Fruit fly (Drosophila melanogaster) whole organism, prepupa: ENCODE measurements around the gene Crtc.

ENCODE experiments used
- Blimp-1 ChIP-seq: fragments of 200-800 bp; sonication (Bioruptor generic); optimal IDR thresholded peaks from 3 replicates; lab custom pipeline; 2017; ENCODE audit warnings: missing biosample characterization, missing genetic modification characterization, mild to moderate bottlenecking, moderate library complexity, missing genetic modification reagents
- CG10669 ChIP-seq: fragments of 200-800 bp; sonication (Bioruptor generic); optimal IDR thresholded peaks from 3 replicates; lab custom pipeline; 2018; ENCODE audit warnings: missing biosample characterization, mild to moderate bottlenecking, missing genetic modification characterization, moderate library complexity
- CG11294 ChIP-seq: fragments of 200-800 bp; sonication (Bioruptor generic); IDR thresholded peaks from 2 replicates; pipeline ENCODE4 v1.3.6; 2022; ENCODE audit warnings: missing biosample characterization, missing genetic modification characterization
- CG15336 ChIP-seq: fragments of 200-800 bp; sonication (Bioruptor generic); IDR thresholded peaks from 2 replicates; pipeline ENCODE4 v1.3.6; 2022; ENCODE audit warnings: missing biosample characterization, missing genetic modification characterization
- CG1621 ChIP-seq: fragments of 200-800 bp; sonication (Bioruptor generic); optimal IDR thresholded peaks from 3 replicates; lab custom pipeline; 2018; ENCODE audit warnings: missing biosample characterization, mild to moderate bottlenecking, missing genetic modification characterization
- CG16779 ChIP-seq: fragments of 200-800 bp; sonication (Bioruptor generic); optimal IDR thresholded peaks from 3 replicates; lab custom pipeline; 2017; ENCODE audit warnings: missing biosample characterization, mild to moderate bottlenecking, missing genetic modification characterization
- CG31627 ChIP-seq: fragments of 200-800 bp; sonication (Bioruptor generic); optimal IDR thresholded peaks from 3 replicates; lab custom pipeline; 2016; ENCODE audit warnings: missing biosample characterization, missing genetic modification characterization
- CG32006 ChIP-seq: fragments of 200-800 bp; sonication (Bioruptor generic); optimal IDR thresholded peaks from 3 replicates; lab custom pipeline; 2017; ENCODE audit warnings: missing biosample characterization, mild to moderate bottlenecking, missing genetic modification characterization
- CG34406 ChIP-seq: fragments of 200-800 bp; sonication (Bioruptor generic); optimal IDR thresholded peaks from 3 replicates; lab custom pipeline; 2016; ENCODE audit warnings: missing biosample characterization, missing genetic modification characterization
- CG4318 ChIP-seq: fragments of 200-800 bp; sonication (Bioruptor generic); optimal IDR thresholded peaks from 3 replicates; lab custom pipeline; 2017; ENCODE audit warnings: missing biosample characterization, mild to moderate bottlenecking, missing genetic modification characterization
- CG6163 ChIP-seq: fragments of 200-800 bp; sonication (Bioruptor generic); IDR thresholded peaks from 3 replicates; pipeline ENCODE4 v1.3.6; 2022; ENCODE audit warnings: missing biosample characterization, missing genetic modification characterization
- CG7368 ChIP-seq: fragments of 200-800 bp; sonication (Bioruptor generic); optimal IDR thresholded peaks from 3 replicates; lab custom pipeline; 2016; ENCODE audit warnings: missing biosample characterization, missing genetic modification characterization
- CG8119 ChIP-seq: fragments of 200-800 bp; sonication (Bioruptor generic); IDR thresholded peaks from 3 replicates; pipeline ENCODE4 v1.3.6; 2022; ENCODE audit warnings: missing biosample characterization, missing genetic modification characterization
- CG8319 ChIP-seq: fragments of 200-800 bp; sonication (Bioruptor generic); optimal IDR thresholded peaks from 3 replicates; lab custom pipeline; 2016; ENCODE audit warnings: missing biosample characterization, missing genetic modification characterization
- CG9139 ChIP-seq: fragments of 200-800 bp; sonication (Bioruptor generic); optimal IDR thresholded peaks from 3 replicates; lab custom pipeline; 2017; ENCODE audit warnings: missing biosample characterization, mild to moderate bottlenecking, missing genetic modification characterization
- Eip75B ChIP-seq: fragments of 200-800 bp; sonication (Bioruptor generic); optimal IDR thresholded peaks from 3 replicates; lab custom pipeline; 2016; ENCODE audit warnings: missing biosample characterization, missing genetic modification characterization
- Eip78C ChIP-seq: fragments of 200-800 bp; sonication (Bioruptor generic); peaks from one replicate; lab custom pipeline; 2016; ENCODE audit warnings: missing biosample characterization, missing genetic modification characterization
- Eip93F ChIP-seq: fragments of 200-800 bp; sonication (Bioruptor generic); optimal IDR thresholded peaks from 2 replicates; lab custom pipeline; 2016; ENCODE audit warnings: missing biosample characterization, mild to moderate bottlenecking, missing genetic modification characterization
- Ets21C ChIP-seq: fragments of 200-800 bp; sonication (Bioruptor generic); optimal IDR thresholded peaks from 3 replicates; lab custom pipeline; 2016; ENCODE audit warnings: missing biosample characterization, missing genetic modification characterization
- Gug ChIP-seq: fragments of 200-800 bp; sonication (Bioruptor generic); IDR thresholded peaks from 2 replicates; pipeline ENCODE4 v1.3.6; 2022; ENCODE audit warnings: missing biosample characterization, missing genetic modification characterization
- Hr39 ChIP-seq: fragments of 200-800 bp; sonication (Bioruptor generic); optimal IDR thresholded peaks from 2 replicates; lab custom pipeline; 2016; ENCODE audit warnings: missing biosample characterization, missing genetic modification characterization
- Hr4 ChIP-seq: fragments of 200-800 bp; sonication (Bioruptor generic); optimal IDR thresholded peaks from 3 replicates; lab custom pipeline; 2016; ENCODE audit warnings: missing biosample characterization, missing genetic modification characterization
- Lpt ChIP-seq: fragments of 200-800 bp; sonication (Bioruptor generic); optimal IDR thresholded peaks from 3 replicates; lab custom pipeline; 2016; ENCODE audit warnings: missing biosample characterization, missing genetic modification characterization
- Met ChIP-seq: fragments of 200-800 bp; sonication (Bioruptor generic); optimal IDR thresholded peaks from 3 replicates; lab custom pipeline; 2016; ENCODE audit warnings: missing biosample characterization, missing genetic modification characterization
- Smox ChIP-seq: fragments of 200-800 bp; sonication (Bioruptor generic); optimal IDR thresholded peaks from 3 replicates; lab custom pipeline; 2016; ENCODE audit warnings: missing biosample characterization, missing genetic modification characterization
- Sox102F ChIP-seq: fragments of 200-800 bp; sonication (Bioruptor generic); optimal IDR thresholded peaks from 2 replicates; lab custom pipeline; 2016; ENCODE audit warnings: missing biosample characterization, mild to moderate bottlenecking, missing genetic modification characterization
- Sox14 ChIP-seq: fragments of 200-800 bp; sonication (Bioruptor generic); optimal IDR thresholded peaks from 3 replicates; lab custom pipeline; 2016; ENCODE audit warnings: missing biosample characterization, missing genetic modification characterization
- Sox15 ChIP-seq: fragments of 200-800 bp; sonication (Bioruptor generic); optimal IDR thresholded peaks from 3 replicates; lab custom pipeline; 2016; ENCODE audit warnings: missing biosample characterization, missing genetic modification characterization
- achi ChIP-seq: fragments of 200-800 bp; sonication (Bioruptor generic); optimal IDR thresholded peaks from 3 replicates; lab custom pipeline; 2016; ENCODE audit warnings: missing biosample characterization, missing genetic modification characterization
- cyc ChIP-seq: fragments of 200-800 bp; sonication (Bioruptor generic); optimal IDR thresholded peaks from 3 replicates; lab custom pipeline; 2016; ENCODE audit warnings: missing biosample characterization, missing genetic modification characterization
- dac ChIP-seq: fragments of 200-800 bp; sonication (Bioruptor generic); optimal IDR thresholded peaks from 2 replicates; lab custom pipeline; 2017; ENCODE audit warnings: missing biosample characterization, mild to moderate bottlenecking, missing genetic modification characterization
- dsx ChIP-seq: fragments of 200-800 bp; optimal IDR thresholded peaks from 3 replicates; lab custom pipeline; 2019; ENCODE audit warnings: missing biosample characterization, mild to moderate bottlenecking, missing genetic modification characterization, moderate library complexity; ENCODE audit not compliant: poor library complexity, severe bottlenecking
- esn ChIP-seq: fragments of 200-800 bp; sonication (Bioruptor generic); optimal IDR thresholded peaks from 2 replicates; lab custom pipeline; 2016; ENCODE audit warnings: missing biosample characterization, mild to moderate bottlenecking, missing genetic modification characterization, moderate library complexity
- fd59A ChIP-seq: fragments of 200-800 bp; sonication (Bioruptor generic); optimal IDR thresholded peaks from 2 replicates; lab custom pipeline; 2017; ENCODE audit warnings: missing biosample characterization, mild to moderate bottlenecking, missing genetic modification characterization, missing genetic modification reagents
- lz ChIP-seq: fragments of 200-800 bp; sonication (Bioruptor generic); optimal IDR thresholded peaks from 3 replicates; lab custom pipeline; 2016; ENCODE audit warnings: missing biosample characterization, missing genetic modification characterization
- pdm3 ChIP-seq: fragments of 200-800 bp; sonication (Bioruptor generic); optimal IDR thresholded peaks from 3 replicates; lab custom pipeline; 2016; ENCODE audit warnings: missing biosample characterization, missing genetic modification characterization
- svp ChIP-seq: fragments of 200-800 bp; sonication (Bioruptor generic); peaks from one replicate; lab custom pipeline; 2016; ENCODE audit warnings: missing biosample characterization, missing genetic modification characterization
- vri ChIP-seq: fragments of 200-800 bp; sonication (Bioruptor generic); optimal IDR thresholded peaks from 3 replicates; lab custom pipeline; 2016; ENCODE audit warnings: missing biosample characterization, mild to moderate bottlenecking, missing genetic modification characterization

Gene Crtc

dm6 chr3L:17624208-17624826 is 44.7 kb downstream of the Crtc start:
- no peak for TF ChIP-seq CG4318
- no peak for TF ChIP-seq Hr39 (GFP tag; lab: Kevin White, UChicago)
- no peak for TF ChIP-seq cyc (GFP tag; lab: Kevin White, UChicago)
- TF ChIP-seq CG1621 (tag; lab: Kevin White, UChicago) = no peak
- no peak for TF ChIP-seq CG15336 (GFP tag; lab: Robert Waterston, UW)
- TF ChIP-seq svp = peak; percentile 81
- peak; percentile 19 for TF ChIP-seq Sox102F (GFP tag; lab: Kevin White, UChicago)
- TF ChIP-seq dac (GFP tag; lab: Kevin White, UChicago) = no peak
- TF ChIP-seq pdm3 (GFP tag; lab: Kevin White, UChicago) = no peak
- no peak for TF ChIP-seq CG31627 (GFP tag; lab: Kevin White, UChicago)
- TF ChIP-seq CG7368 (GFP tag; lab: Kevin White, UChicago) = no peak
- peak; percentile 15 for TF ChIP-seq esn
- no peak for TF ChIP-seq CG10669 (GFP tag; lab: Kevin White, UChicago)
- no peak for TF ChIP-seq Gug (GFP tag; lab: Robert Waterston, UW)
- no peak for TF ChIP-seq Blimp-1 (GFP tag; lab: Kevin White, UChicago)
- TF ChIP-seq CG16779 (tag; lab: Kevin White, UChicago) = no peak
- no peak for TF ChIP-seq CG11294 (GFP tag; lab: Robert Waterston, UW)
- TF ChIP-seq Hr4 (GFP tag; lab: Kevin White, UChicago) = peak; percentile 20
- TF ChIP-seq CG6163 = no peak
- peak; percentile 75 for TF ChIP-seq Eip78C (GFP tag; lab: Kevin White, UChicago)
- TF ChIP-seq Ets21C (GFP tag; lab: Kevin White, UChicago) = no peak
- no peak for TF ChIP-seq CG8319 (GFP tag; lab: Kevin White, UChicago)
- TF ChIP-seq Met (GFP tag; lab: Kevin White, UChicago) = peak; percentile 4
- no peak for TF ChIP-seq CG8119 (GFP tag; lab: Robert Waterston, UW)
- TF ChIP-seq fd59A = no peak
- peak; percentile 11 for TF ChIP-seq lz (GFP tag; lab: Kevin White, UChicago)
- no peak for TF ChIP-seq CG34406 (GFP tag; lab: Kevin White, UChicago)
- no peak for TF ChIP-seq Eip75B (GFP tag; lab: Kevin White, UChicago)
- TF ChIP-seq dsx (GFP tag; lab: Kevin White, UChicago) = peak; percentile 34
- peak; percentile 48 for TF ChIP-seq vri (GFP tag; lab: Kevin White, UChicago)
- TF ChIP-seq Sox14 = peak; percentile 5
- peak; percentile 18 for TF ChIP-seq CG32006 (GFP tag; lab: Kevin White, UChicago)
- TF ChIP-seq Sox15 = no peak
- no peak for TF ChIP-seq Eip93F (GFP tag; lab: Kevin White, UChicago)

dm6 chr3L:17622935-17623334 is 46.1 kb downstream of the Crtc start:
- no peak for TF ChIP-seq CG11294 (GFP tag; lab: Robert Waterston, UW)
- no peak for TF ChIP-seq CG31627 (GFP tag; lab: Kevin White, UChicago)
- no peak for TF ChIP-seq Eip75B (GFP tag; lab: Kevin White, UChicago)
- TF ChIP-seq Eip93F (GFP tag; lab: Kevin White, UChicago) = no peak
- no peak for TF ChIP-seq Hr39 (GFP tag; lab: Kevin White, UChicago)
- no peak for TF ChIP-seq CG8119 (GFP tag; lab: Robert Waterston, UW)
- TF ChIP-seq dsx (GFP tag; lab: Kevin White, UChicago) = no peak
- TF ChIP-seq achi (GFP tag; lab: Kevin White, UChicago) = no peak
- no peak for TF ChIP-seq Lpt
- TF ChIP-seq CG9139 (GFP tag; lab: Kevin White, UChicago) = no peak
- TF ChIP-seq Smox = no peak
- TF ChIP-seq, all 60 proteins: peak for 0
